Fruit fly (Drosophila melanogaster) whole organism, embryonic: ENCODE data around the gene shi.

ENCODE experiments used
- B-H1 ChIP-seq: fragments of 200-800 bp; sonication (Bioruptor generic); IDR thresholded peaks from 3 replicates; pipeline ENCODE4 v1.3.6; 2022; ENCODE audit warnings: missing biosample characterization, missing genetic modification characterization
- CG10959 ChIP-seq: fragments of 200-800 bp; sonication (Bioruptor generic); IDR thresholded peaks from 2 replicates; pipeline ENCODE4 v1.3.6; 2022; ENCODE audit warnings: missing biosample characterization, missing genetic modification characterization
- CG33557 ChIP-seq: fragments of 200-800 bp; sonication (Bioruptor generic); optimal IDR thresholded peaks from 2 replicates; lab custom pipeline; 2019; ENCODE audit warnings: missing biosample characterization, mild to moderate bottlenecking, missing genetic modification characterization, moderate library complexity
- Dref ChIP-seq: fragments of 200-800 bp; sonication (Bioruptor generic); IDR thresholded peaks from 2 replicates; pipeline ENCODE4 v1.3.6; 2022; ENCODE audit warnings: missing biosample characterization, missing genetic modification characterization
- Neu2 ChIP-seq: fragments of 200-800 bp; sonication (Bioruptor generic); optimal IDR thresholded peaks from 3 replicates; lab custom pipeline; 2016; ENCODE audit warnings: missing biosample characterization, missing genetic modification characterization, borderline replicate concordance
- Sin3A ChIP-seq: fragments of >200 bp; optimal IDR thresholded peaks from 2 replicates; lab custom pipeline; 2018
- bowl ChIP-seq: fragments of 200-800 bp; sonication (Bioruptor generic); IDR thresholded peaks from 2 replicates; pipeline ENCODE4 v1.3.6; 2022; ENCODE audit warnings: missing biosample characterization, missing genetic modification characterization
- crol ChIP-seq: fragments of 200-800 bp; sonication (Bioruptor generic); IDR thresholded peaks from 2 replicates; pipeline ENCODE4 v1.3.6; 2022; ENCODE audit warnings: missing biosample characterization, missing genetic modification characterization
- nom ChIP-seq: fragments of 200-800 bp; sonication (Bioruptor generic); optimal IDR thresholded peaks from 2 replicates; lab custom pipeline; 2017; ENCODE audit warnings: missing biosample characterization, missing genetic modification characterization, mild to moderate bottlenecking, moderate library complexity, missing genetic modification reagents
- pros ChIP-seq: fragments of 200-800 bp; sonication (Bioruptor generic); optimal IDR thresholded peaks from 3 replicates; lab custom pipeline; 2019; ENCODE audit warnings: missing biosample characterization, mild to moderate bottlenecking, missing genetic modification characterization, moderate library complexity

DNA sequence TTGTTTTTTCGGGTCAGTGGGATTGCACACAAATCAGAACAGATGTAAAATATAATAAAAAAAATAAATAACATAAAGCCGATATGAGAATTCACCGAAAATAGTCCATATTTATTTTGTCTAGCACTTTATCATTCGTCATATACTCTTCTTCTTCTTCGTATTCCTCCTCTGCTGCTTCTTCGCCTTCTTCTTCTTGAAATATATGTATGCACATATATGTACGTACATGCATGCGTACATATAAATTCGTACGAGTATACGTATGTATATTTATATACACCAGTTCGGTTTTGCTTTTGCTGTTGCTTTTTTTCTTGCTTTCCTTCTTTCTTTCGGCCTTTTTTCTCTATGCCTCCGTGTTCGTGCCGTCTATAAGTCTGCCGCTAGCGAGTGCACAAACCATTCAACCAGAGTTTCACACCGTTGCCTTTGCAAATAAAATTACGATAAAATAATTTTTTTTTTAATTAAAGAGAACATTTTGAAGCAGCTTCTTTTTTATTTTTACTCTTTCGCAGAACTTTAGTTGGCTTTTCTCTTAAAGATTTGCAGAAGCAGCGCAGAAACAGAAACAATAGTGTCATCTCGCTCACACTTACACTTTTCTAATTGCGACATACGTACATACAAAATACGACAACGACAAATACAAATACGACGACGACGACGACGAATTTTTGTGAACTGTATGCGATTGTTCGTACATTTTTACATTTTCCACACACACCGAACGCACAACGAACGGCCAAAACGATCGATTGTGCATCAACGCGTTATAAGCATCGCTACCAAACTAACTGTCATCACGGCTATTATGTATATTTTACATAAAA is 5.3 kb upstream of the shi start:
- TF ChIP-seq CG33557 (GFP tag; lab: Kevin White, UChicago) (peak; percentile 30), nom (GFP tag; lab: Kevin White, UChicago) (peak; percentile 98), Sin3A (no peak), Dref (GFP tag; lab: Robert Waterston, UW) (no peak), crol (GFP tag; lab: Robert Waterston, UW) (no peak), bowl (GFP tag; lab: Robert Waterston, UW) (no peak), B-H1 (GFP tag; lab: Robert Waterston, UW) (no peak), CG10959 (GFP tag; lab: Robert Waterston, UW) (no peak), pros (GFP tag; lab: Kevin White, UChicago) (peak; percentile 76), Neu2 (GFP tag; lab: Kevin White, UChicago) (no peak)
